Fruit fly (Drosophila melanogaster): ENCODE measurements around the gene PGRP-LC.

DNA sequence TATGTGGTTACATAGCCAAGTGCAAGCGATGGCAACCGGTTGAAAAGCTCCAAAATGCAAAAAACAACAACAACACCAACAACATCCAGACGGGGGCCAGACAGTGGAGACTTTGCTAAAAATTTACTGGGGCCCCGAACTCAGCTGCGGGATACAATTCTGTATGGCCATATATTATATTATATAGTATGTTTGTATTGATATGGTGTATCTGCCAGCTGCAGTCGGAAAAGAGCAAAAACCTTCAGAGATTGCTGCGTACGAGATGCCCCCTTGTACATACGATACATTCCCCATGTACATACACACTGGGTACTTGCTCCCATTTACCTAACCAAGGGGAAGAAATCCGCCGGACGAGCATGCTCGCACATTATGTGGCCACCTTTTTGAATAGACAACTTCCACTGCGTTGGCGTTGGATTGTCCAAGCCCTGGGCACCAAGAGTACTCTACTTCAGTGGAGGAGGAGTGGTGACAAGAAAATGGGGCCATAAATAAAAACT lies 41.8 kb downstream of the PGRP-LC start:
- TF ChIP-seq CTCF (optimal IDR thresholded peaks at IDR 0.05): no peak
- TF ChIP-seq CG8478 (optimal IDR thresholded peaks at IDR 0.05): no peak

Measured in S2 (cell line).